Fruit fly (Drosophila melanogaster) whole organism, pupa: ENCODE measurements around the gene Bre1.

ENCODE experiments used
- CG13204 ChIP-seq: fragments of 200-800 bp; sonication (Bioruptor generic); optimal IDR thresholded peaks from 2 replicates; lab custom pipeline; 2018; ENCODE audit warnings: missing biosample characterization, mild to moderate bottlenecking, missing genetic modification characterization, moderate library complexity
- CG4496 ChIP-seq: fragments of 200-800 bp; sonication (Bioruptor generic); IDR thresholded peaks from 3 replicates; pipeline ENCODE4 v1.3.6; 2022; ENCODE audit warnings: missing biosample characterization, missing genetic modification characterization
- D1 ChIP-seq: fragments of 200-800 bp; sonication (Bioruptor generic); optimal IDR thresholded peaks from 2 replicates; lab custom pipeline; 2018; ENCODE audit warnings: missing biosample characterization, mild to moderate bottlenecking, missing genetic modification characterization, moderate library complexity
- Pif1B ChIP-seq: fragments of 200-800 bp; sonication (Bioruptor generic); optimal IDR thresholded peaks from 3 replicates; lab custom pipeline; 2016; ENCODE audit warnings: missing biosample characterization, missing genetic modification characterization
- fd96Ca ChIP-seq: fragments of 200-800 bp; sonication (Bioruptor generic); IDR thresholded peaks from 3 replicates; pipeline ENCODE4 v1.3.6; 2022; ENCODE audit warnings: missing biosample characterization, missing genetic modification characterization
- gl ChIP-seq: fragments of 200-800 bp; sonication (Bioruptor generic); optimal IDR thresholded peaks from 2 replicates; lab custom pipeline; 2018; ENCODE audit warnings: missing biosample characterization, mild to moderate bottlenecking, missing genetic modification characterization
- rn ChIP-seq: fragments of 200-800 bp; sonication (Bioruptor generic); IDR thresholded peaks from 2 replicates; pipeline ENCODE4 v1.3.6; 2022; ENCODE audit warnings: missing biosample characterization, missing genetic modification characterization

dm6 chr3L:5751417-5751739, 42.6 kb downstream of the Bre1 start:
- TF ChIP-seq CG13204 (GFP tag; lab: Kevin White, UChicago) = no peak
- TF ChIP-seq gl = no peak
- TF ChIP-seq D1 (tag; lab: Kevin White, UChicago) = no peak
- no peak for TF ChIP-seq fd96Ca (GFP tag; lab: Robert Waterston, UW)
- TF ChIP-seq CG4496 (GFP tag; lab: Robert Waterston, UW) = no peak
- TF ChIP-seq Pif1B (GFP tag; lab: Kevin White, UChicago) = no peak
- TF ChIP-seq rn (GFP tag; lab: Robert Waterston, UW) = no peak
